Fruit fly (Drosophila melanogaster) whole organism, embryonic: Measurements from ENCODE around the gene se.

Experiments used
- Ada2b ChIP-seq: fragments of 200-800 bp; sonication (Bioruptor generic); IDR thresholded peaks from 2 replicates; pipeline ENCODE4 v1.3.6; 2022; ENCODE audit warnings: missing biosample characterization, missing genetic modification characterization
- Antp ChIP-seq: fragments of 200-800 bp; sonication (Bioruptor generic); optimal IDR thresholded peaks from 3 replicates; lab custom pipeline; 2016; ENCODE audit warnings: missing biosample characterization, missing genetic modification characterization
- Blimp-1 ChIP-seq: fragments of 200-800 bp; sonication (Bioruptor generic); optimal IDR thresholded peaks from 3 replicates; lab custom pipeline; 2018; ENCODE audit warnings: missing biosample characterization, missing genetic modification characterization, mild to moderate bottlenecking, moderate library complexity, missing genetic modification reagents
- C15 ChIP-seq: fragments of 200-800 bp; sonication (Bioruptor generic); IDR thresholded peaks from 3 replicates; pipeline ENCODE4 v1.3.6; 2022; ENCODE audit warnings: missing biosample characterization, missing genetic modification characterization
- CG11456 ChIP-seq: fragments of 200-800 bp; sonication (Bioruptor generic); IDR thresholded peaks from 3 replicates; pipeline ENCODE4 v1.3.6; 2022; ENCODE audit warnings: missing biosample characterization, missing genetic modification characterization
- CG11560 ChIP-seq: fragments of 200-800 bp; sonication (Bioruptor generic); IDR thresholded peaks from 3 replicates; pipeline ENCODE4 v1.3.6; 2022; ENCODE audit warnings: missing biosample characterization, missing genetic modification characterization
- CG12769 ChIP-seq: fragments of 200-800 bp; sonication (Bioruptor generic); optimal IDR thresholded peaks from 2 replicates; lab custom pipeline; 2019; ENCODE audit warnings: missing biosample characterization, mild to moderate bottlenecking, missing genetic modification characterization, moderate library complexity
- CG14014 ChIP-seq: fragments of 200-800 bp; sonication (Bioruptor generic); IDR thresholded peaks from 2 replicates; pipeline ENCODE4 v1.3.6; 2022; ENCODE audit warnings: missing biosample characterization, missing genetic modification characterization
- CG15269 ChIP-seq: fragments of 200-800 bp; sonication (Bioruptor generic); optimal IDR thresholded peaks from 2 replicates; lab custom pipeline; 2018; ENCODE audit warnings: missing biosample characterization, mild to moderate bottlenecking, missing genetic modification characterization, moderate library complexity
- CG17328 ChIP-seq: fragments of 200-800 bp; sonication (Bioruptor generic); IDR thresholded peaks from 2 replicates; pipeline ENCODE4 v1.3.6; 2022; ENCODE audit warnings: missing biosample characterization, missing genetic modification characterization
- CG17568 ChIP-seq: fragments of 200-800 bp; sonication (Bioruptor generic); optimal IDR thresholded peaks from 2 replicates; lab custom pipeline; 2018; ENCODE audit warnings: missing biosample characterization, mild to moderate bottlenecking, missing genetic modification characterization, moderate library complexity
- CG1832 ChIP-seq: fragments of 200-800 bp; sonication (Bioruptor generic); optimal IDR thresholded peaks from 2 replicates; lab custom pipeline; 2017; ENCODE audit warnings: missing biosample characterization, mild to moderate bottlenecking, missing genetic modification characterization, inconsistent platforms
- CG18619 ChIP-seq: fragments of 200-800 bp; sonication (Bioruptor generic); optimal IDR thresholded peaks from 3 replicates; lab custom pipeline; 2017; ENCODE audit warnings: missing biosample characterization, mild to moderate bottlenecking, missing genetic modification characterization
- CG2120 ChIP-seq: fragments of 200-800 bp; sonication (Bioruptor generic); optimal IDR thresholded peaks from 3 replicates; lab custom pipeline; 2016; ENCODE audit warnings: missing biosample characterization, missing genetic modification characterization
- CG3163 ChIP-seq: fragments of 200-800 bp; sonication (Bioruptor generic); optimal IDR thresholded peaks from 3 replicates; lab custom pipeline; 2016; ENCODE audit warnings: missing biosample characterization, missing genetic modification characterization
- CG34376 ChIP-seq: fragments of 200-800 bp; sonication (Bioruptor generic); optimal IDR thresholded peaks from 2 replicates; lab custom pipeline; 2018; ENCODE audit warnings: missing biosample characterization, mild to moderate bottlenecking, missing genetic modification characterization
- CG4854 ChIP-seq: fragments of 200-800 bp; sonication (Bioruptor generic); optimal IDR thresholded peaks from 2 replicates; lab custom pipeline; 2016; ENCODE audit warnings: missing biosample characterization, missing genetic modification characterization, inconsistent platforms
- CG6765 ChIP-seq: fragments of 200-800 bp; sonication (Bioruptor generic); optimal IDR thresholded peaks from 3 replicates; lab custom pipeline; 2017; ENCODE audit warnings: missing biosample characterization, mild to moderate bottlenecking, missing genetic modification characterization
- CG9876 ChIP-seq: fragments of 200-800 bp; sonication (Bioruptor generic); optimal IDR thresholded peaks from 2 replicates; lab custom pipeline; 2016; ENCODE audit warnings: missing biosample characterization, missing genetic modification characterization
- CkIIα-i1 ChIP-seq: fragments of 200-800 bp; sonication (Bioruptor generic); IDR thresholded peaks from 2 replicates; pipeline ENCODE4 v1.3.6; 2022; ENCODE audit warnings: missing biosample characterization, missing genetic modification characterization
- Deaf1 ChIP-seq: fragments of 200-800 bp; optimal IDR thresholded peaks from 3 replicates; lab custom pipeline; 2019; ENCODE audit warnings: missing biosample characterization, mild to moderate bottlenecking, missing genetic modification characterization, moderate library complexity
- Dfd ChIP-seq, 2 experiments: fragments of >200 bp; optimal IDR thresholded peaks; 2 replicates each; lab custom pipeline; 2017; ENCODE audit warnings: missing biosample characterization in 2 of 2, missing genetic modification characterization in 2 of 2
- GATAe ChIP-seq: fragments of 200-800 bp; sonication (Bioruptor generic); conservative IDR thresholded peaks from 2 replicates; pipeline ENCODE4 v1.3.6; 2022; ENCODE audit warnings: missing biosample characterization, missing genetic modification characterization
- HmgZ ChIP-seq: fragments of 200-800 bp; sonication (Bioruptor generic); optimal IDR thresholded peaks from 2 replicates; lab custom pipeline; 2018; ENCODE audit warnings: missing biosample characterization, mild to moderate bottlenecking, missing genetic modification characterization
- Lhr ChIP-seq: fragments of 200-800 bp; sonication (Bioruptor generic); optimal IDR thresholded peaks from 3 replicates; lab custom pipeline; 2017; ENCODE audit warnings: mild to moderate bottlenecking, missing biosample characterization, missing genetic modification reagents, missing genetic modification characterization
- Med ChIP-seq: fragments of 200-800 bp; sonication (Bioruptor generic); peaks from one replicate; lab custom pipeline; 2016; ENCODE audit warnings: missing biosample characterization, missing genetic modification characterization, mild to moderate bottlenecking, inconsistent platforms, moderate library complexity
- Nf-YB ChIP-seq: fragments of 200-800 bp; sonication (Bioruptor generic); optimal IDR thresholded peaks from 3 replicates; lab custom pipeline; 2019; ENCODE audit warnings: missing biosample characterization, mild to moderate bottlenecking, missing genetic modification characterization, moderate library complexity
- Nf-YC ChIP-seq: fragments of 200-800 bp; optimal IDR thresholded peaks from 3 replicates; lab custom pipeline; 2019; ENCODE audit warnings: missing biosample characterization, mild to moderate bottlenecking, missing genetic modification characterization, moderate library complexity
- Oaz ChIP-seq: fragments of 200-800 bp; sonication (Bioruptor generic); IDR thresholded peaks from 2 replicates; pipeline ENCODE4 v1.3.6; 2022; ENCODE audit warnings: missing biosample characterization, missing genetic modification characterization
- Side ChIP-seq: fragments of 200-800 bp; sonication (Bioruptor generic); optimal IDR thresholded peaks from 2 replicates; lab custom pipeline; 2016; ENCODE audit warnings: missing biosample characterization, missing genetic modification characterization
- Sin3A ChIP-seq: fragments of >200 bp; optimal IDR thresholded peaks from 2 replicates; lab custom pipeline; 2018
- Spps ChIP-seq: fragments of 200-800 bp; sonication (Bioruptor generic); optimal IDR thresholded peaks from 2 replicates; lab custom pipeline; 2018; ENCODE audit warnings: missing biosample characterization, mild to moderate bottlenecking, missing genetic modification characterization
- az2 ChIP-seq: fragments of 200-800 bp; sonication (Bioruptor generic); optimal IDR thresholded peaks from 3 replicates; lab custom pipeline; 2016; ENCODE audit warnings: missing biosample characterization, missing genetic modification characterization
- cg ChIP-seq: fragments of 200-800 bp; sonication (Bioruptor generic); optimal IDR thresholded peaks from 3 replicates; lab custom pipeline; 2019; ENCODE audit warnings: missing biosample characterization, mild to moderate bottlenecking, missing genetic modification characterization, moderate library complexity
- dmrt99B ChIP-seq: fragments of 200-800 bp; sonication (Bioruptor generic); optimal IDR thresholded peaks from 2 replicates; lab custom pipeline; 2018; ENCODE audit warnings: missing biosample characterization, mild to moderate bottlenecking, missing genetic modification characterization, moderate library complexity
- eve ChIP-seq, 2 experiments: fragments of >200 bp; optimal IDR thresholded peaks; 2 replicates each; lab custom pipeline; 2017; ENCODE audit warnings: missing biosample characterization in 2 of 2, missing genetic modification characterization in 2 of 2
- ewg ChIP-seq: fragments of 200-800 bp; sonication (Bioruptor generic); optimal IDR thresholded peaks from 3 replicates; lab custom pipeline; 2017; ENCODE audit warnings: mild to moderate bottlenecking, missing biosample characterization, missing genetic modification reagents, missing genetic modification characterization
- exex ChIP-seq: fragments of 200-800 bp; sonication (Bioruptor generic); optimal IDR thresholded peaks from 4 replicates; lab custom pipeline; 2018; ENCODE audit warnings: missing biosample characterization, mild to moderate bottlenecking, missing genetic modification characterization, moderate library complexity
- gcm2 ChIP-seq: fragments of 200-800 bp; sonication (Bioruptor generic); optimal IDR thresholded peaks from 2 replicates; lab custom pipeline; 2016; ENCODE audit warnings: missing biosample characterization, missing genetic modification characterization
- gsb ChIP-seq: fragments of 200-800 bp; sonication (Bioruptor generic); IDR thresholded peaks from 2 replicates; pipeline ENCODE4 v1.3.6; 2022; ENCODE audit warnings: missing biosample characterization, missing genetic modification characterization
- lola ChIP-seq, 3 experiments: fragments of >200 bp in 2 of 3; fragments of 200-800 bp in 1 of 3; sonication (Bioruptor generic) in 1 of 3; optimal IDR thresholded peaks; 2 replicates each; lab custom pipeline; 2017 to 2019; ENCODE audit warnings: missing biosample characterization in 3 of 3, missing genetic modification characterization in 3 of 3, mild to moderate bottlenecking in 1 of 3, moderate library complexity in 1 of 3
- mam ChIP-seq: fragments of 200-800 bp; sonication (Bioruptor generic); optimal IDR thresholded peaks from 3 replicates; lab custom pipeline; 2016; ENCODE audit warnings: missing biosample characterization, missing genetic modification characterization
- nerfin-1 ChIP-seq: fragments of 200-800 bp; sonication (Bioruptor generic); optimal IDR thresholded peaks from 3 replicates; lab custom pipeline; 2019; ENCODE audit warnings: missing biosample characterization, mild to moderate bottlenecking, missing genetic modification characterization, moderate library complexity
- pros ChIP-seq: fragments of 200-800 bp; sonication (Bioruptor generic); optimal IDR thresholded peaks from 3 replicates; lab custom pipeline; 2019; ENCODE audit warnings: missing biosample characterization, mild to moderate bottlenecking, missing genetic modification characterization, moderate library complexity
- sd ChIP-seq: fragments of 200-800 bp; sonication (Bioruptor generic); optimal IDR thresholded peaks from 3 replicates; lab custom pipeline; 2018; ENCODE audit warnings: missing biosample characterization, mild to moderate bottlenecking, missing genetic modification characterization, moderate library complexity
- sens ChIP-seq: fragments of 200-800 bp; sonication (Bioruptor generic); peaks from one replicate; lab custom pipeline; 2016; ENCODE audit warnings: missing biosample characterization, missing genetic modification characterization
- seq ChIP-seq: fragments of 200-800 bp; sonication (Bioruptor generic); IDR thresholded peaks from 2 replicates; pipeline ENCODE4 v1.3.6; 2022; ENCODE audit warnings: missing biosample characterization, missing genetic modification characterization
- sob ChIP-seq: fragments of 200-800 bp; sonication (Bioruptor generic); IDR thresholded peaks from 2 replicates; pipeline ENCODE4 v1.3.6; 2022; ENCODE audit warnings: missing biosample characterization, missing genetic modification characterization
- tll ChIP-seq, 2 experiments: fragments of 200-800 bp in 1 of 2; fragments of >200 bp in 1 of 2; sonication (Bioruptor generic) in 1 of 2; optimal IDR thresholded peaks; 2 replicates each; lab custom pipeline; 2017 to 2019; ENCODE audit warnings: missing biosample characterization in 2 of 2, missing genetic modification characterization in 2 of 2, mild to moderate bottlenecking in 1 of 2, moderate library complexity in 1 of 2
- trem ChIP-seq: fragments of 200-800 bp; optimal IDR thresholded peaks from 3 replicates; lab custom pipeline; 2019; ENCODE audit warnings: missing biosample characterization, mild to moderate bottlenecking, missing genetic modification characterization, moderate library complexity
- wek ChIP-seq: fragments of 200-800 bp; sonication (Bioruptor generic); optimal IDR thresholded peaks from 3 replicates; lab custom pipeline; 2018; ENCODE audit warnings: missing biosample characterization, mild to moderate bottlenecking, missing genetic modification characterization, moderate library complexity

The se gene

DNA sequence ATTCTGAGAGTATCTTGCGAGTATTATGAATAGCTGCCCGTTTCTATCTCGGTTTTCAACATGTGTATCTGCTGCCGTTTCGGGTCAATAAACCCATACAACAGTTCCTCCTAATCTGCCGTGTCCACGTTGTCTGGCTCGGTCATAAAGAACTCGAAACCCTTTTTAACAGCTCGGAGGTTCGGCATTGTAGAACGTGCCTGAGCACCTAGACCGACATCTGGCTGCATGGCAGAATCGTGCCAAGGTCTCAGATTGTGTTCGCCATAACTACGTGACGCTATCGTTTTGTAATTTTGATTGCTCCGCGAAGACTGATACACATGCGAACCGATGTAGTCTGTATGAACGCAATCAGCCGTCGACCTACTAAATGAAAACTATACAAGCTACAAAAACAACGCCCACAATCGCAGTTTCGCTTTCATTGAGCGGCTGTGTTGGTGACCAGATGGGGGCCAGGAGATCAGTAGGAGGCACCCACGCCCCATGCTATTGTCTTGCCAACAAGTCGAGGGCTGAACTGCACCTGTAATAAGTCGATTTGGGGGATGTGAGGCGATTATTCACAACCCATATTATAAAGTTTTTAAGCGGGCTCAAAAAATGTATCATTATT, 33.8 kb downstream of the se start (continued):
- TF ChIP-seq dmrt99B (tag; lab: Kevin White, UChicago) (no peak), eve (GFP tag; optimal IDR thresholded peaks at IDR 0.05; lab: Kevin White, UChicago) (no peak), Antp (no peak), Spps (tag; lab: Kevin White, UChicago) (no peak), wek (GFP tag; lab: Kevin White, UChicago) (no peak), Lhr (GFP tag; lab: Kevin White, UChicago) (no peak), Sin3A (no peak), CG17568 (GFP tag; lab: Kevin White, UChicago) (no peak), Oaz (GFP tag; lab: Robert Waterston, UW) (no peak), exex (tag; lab: Kevin White, UChicago) (peak; percentile 57), HmgZ (tag; lab: Kevin White, UChicago) (no peak), CG2120 (GFP tag; lab: Kevin White, UChicago) (no peak), Blimp-1 (peak; percentile 72), lola (GFP tag; optimal IDR thresholded peaks at IDR 0.05; lab: Kevin White, UChicago) (no peak), CG11560 (tag; lab: Robert Waterston, UW) (no peak), trem (no peak), Med (GFP tag; lab: Kevin White, UChicago) (peak; percentile 76), C15 (no peak), GATAe (peak; percentile 42; the same call in 1 of the 2 replicates), CG6765 (GFP tag; lab: Kevin White, UChicago) (no peak), gsb (GFP tag; lab: Robert Waterston, UW) (no peak), Ada2b (GFP tag; lab: Robert Waterston, UW) (no peak), CG3163 (GFP tag; lab: Kevin White, UChicago) (no peak), CG18619 (GFP tag; lab: Kevin White, UChicago) (no peak), mam (GFP tag; lab: Kevin White, UChicago) (no peak), Dfd (GFP tag; optimal IDR thresholded peaks at IDR 0.05; lab: Kevin White, UChicago) (no peak), az2 (GFP tag; lab: Kevin White, UChicago) (no peak), CG15269 (tag; lab: Kevin White, UChicago) (no peak), gcm2 (GFP tag; lab: Kevin White, UChicago) (no peak), CG12769 (tag; lab: Kevin White, UChicago) (peak; percentile 13), CG4854 (GFP tag; lab: Kevin White, UChicago) (no peak), sd (tag; lab: Kevin White, UChicago) (peak; percentile 68), CG34376 (GFP tag; lab: Kevin White, UChicago) (peak; percentile 19), CkIIα-i1 (GFP tag; lab: Robert Waterston, UW) (no peak), CG9876 (GFP tag; lab: Kevin White, UChicago) (no peak), CG11456 (GFP tag; lab: Robert Waterston, UW) (no peak), tll (GFP tag; optimal IDR thresholded peaks at IDR 0.05; lab: Kevin White, UChicago) (peak in 1 of 2 experiments; percentile 23)

DNA sequence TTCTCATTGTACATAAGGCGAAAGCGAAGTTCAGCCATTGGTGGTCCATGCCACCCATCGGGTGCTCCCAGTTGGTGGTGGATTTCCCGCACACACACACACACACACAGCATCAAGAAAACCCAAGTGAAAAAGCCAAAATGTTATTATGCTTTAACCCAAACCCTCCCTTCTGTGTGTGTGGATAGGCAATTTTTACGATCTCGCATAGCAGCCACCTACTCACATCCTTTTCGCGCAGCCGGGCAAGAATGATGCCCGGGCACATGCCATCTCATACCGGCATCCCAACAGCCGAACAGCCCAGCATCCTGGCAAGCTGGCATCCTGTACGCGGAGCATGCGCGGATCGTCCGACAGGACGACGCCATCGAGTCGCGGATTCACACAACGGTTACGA, 36.7 kb downstream of the se start:
- TF ChIP-seq CG14014 (GFP tag; lab: Robert Waterston, UW) (no peak), cg (GFP tag; lab: Kevin White, UChicago) (peak; percentile 36), CG1832 (GFP tag; lab: Kevin White, UChicago) (peak; percentile 34), ewg (GFP tag; lab: Kevin White, UChicago) (peak; percentile 74), sens (GFP tag; lab: Kevin White, UChicago) (peak; percentile 28), sob (GFP tag; lab: Robert Waterston, UW) (no peak), Nf-YC (peak; percentile 89), Deaf1 (tag; lab: Kevin White, UChicago) (peak; percentile 24), nerfin-1 (peak; percentile 78), seq (GFP tag; lab: Robert Waterston, UW) (peak; percentile 44; the same call in 1 of the 2 replicates), pros (GFP tag; lab: Kevin White, UChicago) (peak; percentile 68), Nf-YB (peak; percentile 87), tll (GFP tag; optimal IDR thresholded peaks at IDR 0.05; lab: Kevin White, UChicago) (peak in 1 of 2 experiments; percentile 28), CG17328 (no peak), Side (GFP tag; lab: Kevin White, UChicago) (no peak)
